Worm (Caenorhabditis elegans): ENCODE measurements around the gene K09E9.3.

ce11 chrX:15642638-15643037, 29.0 kb upstream of the K09E9.3 start, which contains the start of gene H08J19.1:
- TF ChIP-seq nhr-237 (tag; optimal IDR thresholded peaks at IDR 0.05), result no peak
- TF ChIP-seq ZK546.5 (tag; optimal IDR thresholded peaks at IDR 0.05), result no peak
- no peak for TF ChIP-seq elt-3 (tag; optimal IDR thresholded peaks at IDR 0.05)
- TF ChIP-seq ztf-11 (tag; optimal IDR thresholded peaks at IDR 0.05), result no peak
- no peak for TF ChIP-seq fkh-10 (GFP tag; optimal IDR thresholded peaks at IDR 0.05)

Data from whole organism, L3 larva.